Worm (Caenorhabditis elegans) whole organism, L3 larva: ENCODE data around the gene cyp-35A3.

Experiments
- R02D3.7 ChIP-seq: fragments of 150-350 bp; optimal IDR thresholded peaks from 2 replicates; lab custom pipeline; 2014; ENCODE audit warnings: missing biosample characterization, missing genetic modification characterization
- ZK546.5 ChIP-seq: sonication (generic microtip); optimal IDR thresholded peaks from 2 replicates; lab custom pipeline; 2017; ENCODE audit warnings: missing biosample characterization, missing genetic modification characterization
- ama-1 ChIP-seq: fragments of 150-350 bp; optimal IDR thresholded peaks from 2 replicates; lab custom pipeline; 2018
- ceh-16 ChIP-seq: sonication (generic microtip); optimal IDR thresholded peaks from 2 replicates; lab custom pipeline; 2017; ENCODE audit warnings: missing biosample characterization, missing genetic modification characterization
- ceh-28 ChIP-seq: fragments of 150-350 bp; optimal IDR thresholded peaks from 2 replicates; lab custom pipeline; 2014; ENCODE audit warnings: missing biosample characterization, missing genetic modification reagents, missing genetic modification characterization
- ceh-82 ChIP-seq: fragments of 150-350 bp; optimal IDR thresholded peaks from 2 replicates; lab custom pipeline; 2014; ENCODE audit warnings: missing biosample characterization, missing genetic modification characterization
- ceh-9 ChIP-seq: sonication (generic microtip); optimal IDR thresholded peaks from 2 replicates; lab custom pipeline; 2018; ENCODE audit warnings: missing biosample characterization, missing genetic modification characterization
- daf-12 ChIP-seq: fragments of 150-350 bp; optimal IDR thresholded peaks from 2 replicates; lab custom pipeline; 2014; ENCODE audit warnings: missing biosample characterization, missing genetic modification reagents, missing genetic modification characterization
- egl-27 ChIP-seq: sonication (generic microtip); optimal IDR thresholded peaks from 4 replicates; lab custom pipeline; 2017; ENCODE audit warnings: missing biosample characterization, missing genetic modification reagents, missing genetic modification characterization
- egl-5 ChIP-seq: fragments of 150-350 bp; optimal IDR thresholded peaks from 2 replicates; lab custom pipeline; 2017; ENCODE audit warnings: missing biosample characterization, missing genetic modification reagents, missing genetic modification characterization, inconsistent platforms
- elt-1 ChIP-seq: fragments of 150-350 bp; optimal IDR thresholded peaks from 2 replicates; lab custom pipeline; 2014; ENCODE audit warnings: missing biosample characterization, missing genetic modification characterization
- elt-2 ChIP-seq: sonication (generic microtip); optimal IDR thresholded peaks from 2 replicates; lab custom pipeline; 2016; ENCODE audit warnings: missing genetic modification reagents, mild to moderate bottlenecking, missing genetic modification characterization, missing compliant biosample characterization
- eor-1 ChIP-seq, 2 experiments: fragments of 150-350 bp; optimal IDR thresholded peaks; 2 replicates each; lab custom pipeline; 2014 to 2018; ENCODE audit warnings: missing biosample characterization in 2 of 2, missing genetic modification characterization in 2 of 2
- fkh-10 ChIP-seq: sonication (generic microtip); optimal IDR thresholded peaks from 2 replicates; lab custom pipeline; 2017; ENCODE audit warnings: missing biosample characterization, missing genetic modification reagents, missing genetic modification characterization
- fkh-2 ChIP-seq: fragments of 150-350 bp; optimal IDR thresholded peaks from 2 replicates; lab custom pipeline; 2014; ENCODE audit warnings: missing biosample characterization, missing genetic modification reagents, missing genetic modification characterization
- fos-1 ChIP-seq: fragments of 150-350 bp; optimal IDR thresholded peaks from 2 replicates; lab custom pipeline; 2014; ENCODE audit warnings: missing biosample characterization, missing genetic modification characterization
- hmg-11 ChIP-seq: sonication (generic microtip); optimal IDR thresholded peaks from 2 replicates; lab custom pipeline; 2016; ENCODE audit warnings: missing genetic modification characterization, missing compliant biosample characterization
- lin-15B ChIP-seq: fragments of 150-350 bp; optimal IDR thresholded peaks from 2 replicates; lab custom pipeline; 2014; ENCODE audit warnings: missing biosample characterization, missing genetic modification characterization
- lin-39 ChIP-seq: fragments of 150-350 bp; optimal IDR thresholded peaks from 2 replicates; lab custom pipeline; 2018; ENCODE audit warnings: missing biosample characterization, missing genetic modification reagents, missing genetic modification characterization
- lsy-12 ChIP-seq: sonication (generic microtip); optimal IDR thresholded peaks from 2 replicates; lab custom pipeline; 2016; ENCODE audit warnings: mild to moderate bottlenecking, missing genetic modification characterization, missing compliant biosample characterization
- mml-1 ChIP-seq: fragments of 150-350 bp; sonication (generic microtip); optimal IDR thresholded peaks from 3 replicates; lab custom pipeline; 2014; ENCODE audit warnings: missing biosample characterization, missing genetic modification characterization
- nfya-1 ChIP-seq: sonication (generic microtip); optimal IDR thresholded peaks from 2 replicates; lab custom pipeline; 2017; ENCODE audit warnings: missing genetic modification characterization, mild to moderate bottlenecking, missing compliant biosample characterization, antibody characterized with exemption, moderate library complexity; ENCODE audit not compliant: insufficient read depth
- nhr-11 ChIP-seq: fragments of 150-350 bp; optimal IDR thresholded peaks from 2 replicates; lab custom pipeline; 2014; ENCODE audit warnings: missing biosample characterization, missing genetic modification characterization
- nhr-23 ChIP-seq: fragments of 150-350 bp; optimal IDR thresholded peaks from 2 replicates; lab custom pipeline; 2014; ENCODE audit warnings: missing biosample characterization, missing genetic modification reagents, missing genetic modification characterization
- nhr-237 ChIP-seq: fragments of 150-350 bp; optimal IDR thresholded peaks from 2 replicates; lab custom pipeline; 2014; ENCODE audit warnings: missing biosample characterization, missing genetic modification characterization
- nhr-28 ChIP-seq: fragments of 150-350 bp; optimal IDR thresholded peaks from 2 replicates; lab custom pipeline; 2014; ENCODE audit warnings: missing biosample characterization, missing genetic modification characterization
- nhr-76 ChIP-seq: fragments of 150-350 bp; sonication (generic microtip); optimal IDR thresholded peaks from 5 replicates; lab custom pipeline; 2014; ENCODE audit warnings: missing biosample characterization, missing genetic modification characterization
- nhr-77 ChIP-seq: fragments of 150-350 bp; optimal IDR thresholded peaks from 2 replicates; lab custom pipeline; 2014; ENCODE audit warnings: missing biosample characterization, missing genetic modification characterization
- pha-4 ChIP-seq: fragments of 150-350 bp; optimal IDR thresholded peaks from 2 replicates; lab custom pipeline; 2014; ENCODE audit warnings: missing biosample characterization, missing genetic modification reagents, missing genetic modification characterization
- pqm-1 ChIP-seq: fragments of 150-350 bp; optimal IDR thresholded peaks from 2 replicates; lab custom pipeline; 2017; ENCODE audit warnings: missing biosample characterization, missing genetic modification characterization, inconsistent platforms
- sea-2 ChIP-seq: fragments of 150-350 bp; sonication (generic microtip); optimal IDR thresholded peaks from 4 replicates; lab custom pipeline; 2014; ENCODE audit warnings: missing biosample characterization, missing genetic modification reagents, missing genetic modification characterization
- skn-1 ChIP-seq: fragments of 150-350 bp; optimal IDR thresholded peaks from 2 replicates; lab custom pipeline; 2014; ENCODE audit warnings: missing biosample characterization, missing genetic modification characterization
- tbx-2 ChIP-seq: sonication (generic microtip); optimal IDR thresholded peaks from 2 replicates; lab custom pipeline; 2016; ENCODE audit warnings: mild to moderate bottlenecking, missing genetic modification characterization, missing compliant biosample characterization
- unc-39 ChIP-seq: sonication (generic microtip); optimal IDR thresholded peaks from 4 replicates; lab custom pipeline; 2017; ENCODE audit warnings: missing biosample characterization, missing genetic modification characterization
- unc-62 ChIP-seq: fragments of 150-350 bp; sonication (generic microtip); optimal IDR thresholded peaks from 4 replicates; lab custom pipeline; 2014; ENCODE audit warnings: missing biosample characterization, missing genetic modification reagents, missing genetic modification characterization
- ztf-11 ChIP-seq: fragments of 150-350 bp; optimal IDR thresholded peaks from 2 replicates; lab custom pipeline; 2014; ENCODE audit warnings: missing biosample characterization, missing genetic modification characterization
- ztf-4 ChIP-seq: fragments of 150-350 bp; optimal IDR thresholded peaks from 2 replicates; lab custom pipeline; 2014; ENCODE audit warnings: missing biosample characterization, missing genetic modification characterization

The cyp-35A3 gene

DNA sequence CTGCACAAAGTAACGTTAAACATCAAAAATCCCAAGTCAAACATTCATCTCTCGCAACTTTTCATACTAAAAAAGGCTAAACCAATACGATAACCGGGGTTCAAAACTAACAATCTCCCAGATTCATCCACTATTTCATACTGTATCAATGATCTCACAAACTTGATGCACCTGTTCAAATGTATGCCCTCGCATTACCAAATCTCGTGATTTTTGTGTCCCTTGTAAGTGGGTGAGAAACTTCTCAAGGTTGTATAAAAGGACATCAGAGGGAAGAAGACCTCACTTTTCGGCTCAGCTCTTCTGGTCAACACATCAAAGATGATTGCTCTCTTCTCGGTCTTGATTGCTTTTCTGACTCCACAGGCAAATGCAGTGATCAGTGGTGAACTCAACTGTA is 21.2 kb downstream of the cyp-35A3 start, which contains the start of gene phat-3:
phat-3 (plus strand) TSS at position 301 of the 400 bp plus-strand sequence.
- TF ChIP-seq ama-1 (lab: Kevin White, UChicago) (no peak), hmg-11 (no peak), pha-4 (tag; lab: Kevin White, UChicago) (no peak), pqm-1 (tag; lab: Kevin White, UChicago) (no peak), nhr-28 (tag; lab: Kevin White, UChicago) (no peak), ZK546.5 (no peak), ceh-28 (tag; lab: Kevin White, UChicago) (no peak), nhr-23 (tag; lab: Kevin White, UChicago) (no peak), daf-12 (tag; lab: Kevin White, UChicago) (no peak), nhr-77 (tag; lab: Kevin White, UChicago) (no peak), egl-5 (tag; lab: Kevin White, UChicago) (no peak), sea-2 (no peak), unc-62 (GFP tag; lab: Kevin White, UChicago) (no peak)

DNA sequence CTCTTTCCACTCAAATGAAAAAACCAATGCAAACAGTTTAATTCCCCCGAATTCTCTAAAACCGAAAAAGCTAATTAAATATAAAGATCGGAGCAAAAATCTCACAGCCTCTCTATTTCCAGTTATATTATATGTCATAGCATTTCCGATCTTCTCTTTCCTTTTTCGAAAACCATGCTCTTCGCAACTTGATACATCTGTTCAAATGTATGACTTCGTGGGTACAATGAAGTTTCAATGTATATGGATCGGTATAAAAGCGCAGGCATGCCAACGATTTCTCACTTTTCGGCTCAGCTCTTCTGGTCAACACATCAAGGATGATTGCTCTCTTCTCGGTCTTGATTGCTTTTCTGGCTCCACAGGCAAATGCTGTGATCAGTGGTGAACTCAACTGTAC is 23.7 kb downstream of the cyp-35A3 start, which contains the start of gene phat-7:
phat-7 (plus strand) TSS at position 301 of the 400 bp plus-strand sequence.
- TF ChIP-seq sea-2 (no peak), pqm-1 (tag; lab: Kevin White, UChicago) (no peak), ztf-11 (no peak)

DNA sequence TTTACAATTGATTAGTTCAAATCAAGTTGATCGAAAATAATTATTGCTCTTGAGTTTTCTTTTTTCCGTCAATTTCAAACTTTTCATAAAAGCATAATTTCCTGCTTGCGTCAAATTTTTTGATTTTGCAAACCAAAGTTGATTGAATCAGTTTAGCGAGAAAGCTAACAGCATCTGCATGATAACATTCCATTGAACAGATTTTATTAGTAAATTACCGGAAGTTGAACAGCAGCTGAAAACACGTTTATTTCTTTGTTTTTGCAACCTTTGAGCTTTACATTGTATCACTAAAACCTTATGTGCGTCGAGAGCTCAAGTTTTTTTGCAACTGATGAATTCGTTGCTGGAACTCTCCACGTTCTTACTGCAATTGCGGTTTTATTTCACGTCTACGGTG is 25.1 kb downstream of the cyp-35A3 start, which contains the start of gene srh-169:
srh-169 (plus strand) TSS at position 301 of the 400 bp plus-strand sequence.
- TF ChIP-seq nhr-237 (no peak), sea-2 (no peak), R02D3.7 (no peak), elt-2 (tag; lab: Kevin White, UChicago) (no peak), ZK546.5 (no peak), daf-12 (tag; lab: Kevin White, UChicago) (no peak), ceh-82 (tag; lab: Kevin White, UChicago) (no peak), ztf-4 (tag; lab: Kevin White, UChicago) (no peak), lin-39 (tag; lab: Kevin White, UChicago) (no peak), fkh-10 (no peak), skn-1 (tag; lab: Kevin White, UChicago) (no peak), ceh-16 (tag; lab: Kevin White, UChicago) (no peak), ztf-11 (no peak), nhr-11 (no peak), egl-27 (tag; lab: Kevin White, UChicago) (no peak), pqm-1 (tag; lab: Kevin White, UChicago) (no peak), nhr-28 (tag; lab: Kevin White, UChicago) (no peak)

DNA sequence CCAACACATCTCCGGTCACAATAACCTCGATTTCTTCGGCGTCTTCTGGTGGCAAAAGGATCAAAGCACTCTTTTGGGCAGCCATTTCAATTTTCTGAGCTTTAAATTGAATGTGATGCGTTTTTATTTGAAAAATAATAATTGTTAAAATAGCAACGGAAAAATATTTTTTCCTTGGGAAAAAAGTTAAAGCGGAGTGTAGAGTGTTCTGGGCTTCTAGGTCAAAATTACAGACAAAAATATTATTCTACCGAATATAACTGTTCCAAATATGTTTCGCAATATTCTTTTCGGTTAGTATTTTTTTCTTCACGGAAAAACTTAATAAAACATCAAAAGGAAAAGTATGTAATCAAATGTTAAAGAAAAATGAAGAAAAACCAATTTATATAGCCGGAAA is 32.6 kb downstream of the cyp-35A3 start, which contains the start of gene djr-1.2:
djr-1.2 (minus strand) TSS at position 101 of the 400 bp plus-strand sequence.
- TF ChIP-seq hmg-11 (no peak), nfya-1 (tag; lab: Kevin White, UChicago) (no peak), lsy-12 (tag; lab: Kevin White, UChicago) (no peak), unc-62 (GFP tag; lab: Kevin White, UChicago) (no peak), fkh-2 (tag; lab: Kevin White, UChicago) (no peak), lin-15B (tag; lab: Kevin White, UChicago) (no peak), daf-12 (tag; lab: Kevin White, UChicago) (no peak), ZK546.5 (no peak), lin-39 (tag; lab: Kevin White, UChicago) (no peak), egl-27 (tag; lab: Kevin White, UChicago) (no peak), egl-5 (tag; lab: Kevin White, UChicago) (no peak), elt-2 (tag; lab: Kevin White, UChicago) (no peak), nhr-28 (tag; lab: Kevin White, UChicago) (no peak), fos-1 (tag; lab: Kevin White, UChicago) (no peak), nhr-76 (tag; lab: Kevin White, UChicago) (no peak)
- TF ChIP-seq, all 47 proteins: peak for 0

DNA sequence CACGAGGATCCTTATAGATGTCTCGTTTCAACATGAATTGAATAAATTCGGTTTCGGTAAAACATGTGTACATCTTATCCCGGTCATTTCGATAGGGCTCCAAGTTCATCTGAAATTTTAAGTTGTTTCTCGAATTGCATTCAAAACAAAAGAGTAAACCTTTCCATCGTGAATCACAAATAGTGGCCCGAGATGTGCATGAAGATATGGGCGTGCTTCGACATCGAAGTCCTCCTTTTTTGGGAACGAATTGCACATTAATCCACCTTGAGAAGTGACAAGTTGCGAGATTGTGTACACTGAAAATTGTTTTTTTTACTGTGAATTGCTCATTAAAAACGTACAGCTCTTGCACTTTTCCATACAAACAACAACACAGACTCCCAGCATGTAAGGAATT is 33.8 kb downstream of the cyp-35A3 start:
- TF ChIP-seq lin-15B (tag; lab: Kevin White, UChicago) (no peak), tbx-2 (tag; lab: Kevin White, UChicago) (no peak), nhr-237 (no peak), R02D3.7 (no peak), ztf-4 (tag; lab: Kevin White, UChicago) (no peak), fos-1 (tag; lab: Kevin White, UChicago) (no peak), eor-1 (tag; optimal IDR thresholded peaks at IDR 0.05; lab: Kevin White, UChicago) (no peak), ztf-11 (no peak), pqm-1 (tag; lab: Kevin White, UChicago) (no peak), elt-1 (no peak), mml-1 (no peak), ceh-28 (tag; lab: Kevin White, UChicago) (no peak), lin-39 (tag; lab: Kevin White, UChicago) (no peak), skn-1 (tag; lab: Kevin White, UChicago) (no peak), unc-39 (no peak), ceh-9 (tag; lab: Kevin White, UChicago) (no peak), ceh-16 (tag; lab: Kevin White, UChicago) (no peak)
